Worm (Caenorhabditis elegans) whole organism, mixed stage, embryonic: ENCODE results near the gene fbxc-22.

Experiments
- drap-1 ChIP-seq: fragments of 200-800 bp; sonication (Bioruptor generic); optimal IDR thresholded peaks from 3 replicates; lab custom pipeline; 2018; ENCODE audit warnings: mild to moderate bottlenecking, missing genetic modification characterization, missing compliant biosample characterization
- elt-1 ChIP-seq: sonication (generic microtip); optimal IDR thresholded peaks from 2 replicates; lab custom pipeline; 2017; ENCODE audit warnings: missing genetic modification characterization, mild to moderate bottlenecking, missing compliant biosample characterization, antibody characterized with exemption, moderate library complexity, borderline replicate concordance; ENCODE audit not compliant: insufficient read depth
- hlh-1 ChIP-seq: fragments of 150-350 bp; optimal IDR thresholded peaks from 2 replicates; lab custom pipeline; 2014; ENCODE audit warnings: missing biosample characterization, missing genetic modification reagents, missing genetic modification characterization
- lsy-2 ChIP-seq: fragments of 150-350 bp; optimal IDR thresholded peaks from 2 replicates; lab custom pipeline; 2014; ENCODE audit warnings: missing biosample characterization, missing genetic modification characterization
- mep-1 ChIP-seq: fragments of 150-350 bp; optimal IDR thresholded peaks from 2 replicates; lab custom pipeline; 2017; ENCODE audit warnings: missing biosample characterization, missing genetic modification reagents, missing genetic modification characterization, inconsistent platforms
- nhr-28 ChIP-seq: fragments of 150-350 bp; optimal IDR thresholded peaks from 2 replicates; lab custom pipeline; 2014; ENCODE audit warnings: missing biosample characterization, missing genetic modification characterization
- nhr-76 ChIP-seq: sonication (generic microtip); optimal IDR thresholded peaks from 2 replicates; lab custom pipeline; 2017; ENCODE audit warnings: missing biosample characterization, missing genetic modification characterization
- unc-39 ChIP-seq: fragments of 150-350 bp; optimal IDR thresholded peaks from 2 replicates; lab custom pipeline; 2014; ENCODE audit warnings: missing biosample characterization, missing genetic modification characterization
- unc-62 ChIP-seq: fragments of 150-350 bp; optimal IDR thresholded peaks from 2 replicates; lab custom pipeline; 2014; ENCODE audit warnings: missing biosample characterization, missing genetic modification reagents, missing genetic modification characterization

DNA sequence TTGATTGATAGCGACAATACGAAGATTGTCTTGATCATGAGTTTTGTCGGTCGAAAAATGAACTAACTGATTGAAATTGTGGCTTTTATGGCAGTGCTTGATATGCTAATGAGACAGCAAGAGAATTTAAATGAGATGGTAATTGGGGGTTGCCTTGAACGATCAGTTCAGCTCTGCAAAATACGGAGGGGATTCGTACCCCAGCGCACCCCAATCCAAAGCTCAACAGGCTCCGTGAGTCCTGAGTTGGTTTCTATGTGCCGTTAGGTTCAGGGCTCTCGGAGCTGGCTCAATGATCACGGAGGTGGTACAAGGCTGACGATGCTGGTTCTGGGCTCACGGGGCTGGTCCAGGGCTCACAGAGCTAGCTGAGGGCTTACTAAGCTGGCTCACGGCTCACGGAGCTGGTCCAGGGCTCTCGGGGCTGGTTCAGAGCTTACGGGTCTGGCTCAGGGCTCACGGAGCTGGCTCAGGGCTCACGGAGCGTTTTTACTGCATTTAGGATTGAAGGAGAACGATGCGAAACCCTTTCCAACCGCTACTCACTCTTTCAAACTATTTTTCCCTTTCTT, 46.0 kb downstream of the fbxc-22 start, which contains the start of gene ZC204.6:
- no peak for TF ChIP-seq nhr-28
- no peak for TF ChIP-seq unc-62 (GFP tag; lab: Kevin White, UChicago)
- TF ChIP-seq nhr-76: no peak
- no peak for TF ChIP-seq mep-1 (tag; lab: Kevin White, UChicago)
- TF ChIP-seq lsy-2 (tag; lab: Kevin White, UChicago): no peak
- TF ChIP-seq drap-1 (GFP tag; lab: Kevin White, UChicago): no peak
- no peak for TF ChIP-seq hlh-1 (tag; lab: Kevin White, UChicago)
- TF ChIP-seq elt-1 (tag; lab: Kevin White, UChicago): no peak
- no peak for TF ChIP-seq unc-39 (tag; lab: Kevin White, UChicago)
